Fruit fly (Drosophila melanogaster) whole organism, embryonic: ENCODE results near the gene CG34425.
A peak's percentile ranks its signal among the peaks of the same experiment; 100 is the strongest.

ENCODE experiments used
- Atf6 ChIP-seq: fragments of 200-800 bp; sonication (Bioruptor generic); IDR thresholded peaks from 2 replicates; pipeline ENCODE4 v1.3.6; 2022; ENCODE audit warnings: missing biosample characterization, missing genetic modification characterization
- BtbVII ChIP-seq: fragments of 200-800 bp; sonication (Bioruptor generic); optimal IDR thresholded peaks from 3 replicates; lab custom pipeline; 2017; ENCODE audit warnings: missing biosample characterization, mild to moderate bottlenecking, missing genetic modification characterization
- CG12299 ChIP-seq: fragments of 200-800 bp; sonication (Bioruptor generic); optimal IDR thresholded peaks from 2 replicates; lab custom pipeline; 2018; ENCODE audit warnings: missing biosample characterization, mild to moderate bottlenecking, missing genetic modification characterization
- CG14710 ChIP-seq: fragments of 200-800 bp; sonication (Bioruptor generic); optimal IDR thresholded peaks from 3 replicates; lab custom pipeline; 2019; ENCODE audit warnings: missing biosample characterization, mild to moderate bottlenecking, missing genetic modification characterization, moderate library complexity
- CG15269 ChIP-seq: fragments of 200-800 bp; sonication (Bioruptor generic); optimal IDR thresholded peaks from 2 replicates; lab custom pipeline; 2018; ENCODE audit warnings: missing biosample characterization, mild to moderate bottlenecking, missing genetic modification characterization, moderate library complexity
- CG15479 ChIP-seq: fragments of 200-800 bp; sonication (Bioruptor generic); optimal IDR thresholded peaks from 3 replicates; lab custom pipeline; 2019; ENCODE audit warnings: missing biosample characterization, mild to moderate bottlenecking, missing genetic modification characterization, moderate library complexity
- CG17359 ChIP-seq: fragments of 200-800 bp; sonication (Bioruptor generic); optimal IDR thresholded peaks from 3 replicates; lab custom pipeline; 2018; ENCODE audit warnings: missing biosample characterization, mild to moderate bottlenecking, missing genetic modification characterization, moderate library complexity
- CG18599 ChIP-seq: fragments of 200-800 bp; sonication (Bioruptor generic); optimal IDR thresholded peaks from 3 replicates; lab custom pipeline; 2017; ENCODE audit warnings: missing biosample characterization, missing genetic modification characterization, mild to moderate bottlenecking, moderate library complexity, missing genetic modification reagents
- CG18764 ChIP-seq: fragments of 200-800 bp; sonication (Bioruptor generic); optimal IDR thresholded peaks from 3 replicates; lab custom pipeline; 2016; ENCODE audit warnings: missing biosample characterization, missing genetic modification characterization
- CG30431 ChIP-seq: fragments of 200-800 bp; sonication (Bioruptor generic); optimal IDR thresholded peaks from 2 replicates; lab custom pipeline; 2017; ENCODE audit warnings: missing biosample characterization, missing genetic modification characterization
- CG31388 ChIP-seq: fragments of 200-800 bp; sonication (Bioruptor generic); optimal IDR thresholded peaks from 2 replicates; lab custom pipeline; 2016; ENCODE audit warnings: missing biosample characterization, missing genetic modification characterization
- CG3163 ChIP-seq: fragments of 200-800 bp; sonication (Bioruptor generic); optimal IDR thresholded peaks from 3 replicates; lab custom pipeline; 2016; ENCODE audit warnings: missing biosample characterization, missing genetic modification characterization
- CG32767 ChIP-seq: fragments of 200-800 bp; sonication (Bioruptor generic); IDR thresholded peaks from 2 replicates; pipeline ENCODE4 v1.3.6; 2022; ENCODE audit warnings: missing biosample characterization, missing genetic modification characterization
- CG3407 ChIP-seq: fragments of 200-800 bp; sonication (Bioruptor generic); optimal IDR thresholded peaks from 2 replicates; lab custom pipeline; 2018; ENCODE audit warnings: missing biosample characterization, mild to moderate bottlenecking, missing genetic modification characterization
- CG34224 ChIP-seq: fragments of 200-800 bp; sonication (Bioruptor generic); IDR thresholded peaks from 3 replicates; pipeline ENCODE4 v1.3.6; 2022; ENCODE audit warnings: missing biosample characterization, missing genetic modification characterization; ENCODE audit not compliant: partially characterized antibody
- CG5180 ChIP-seq: fragments of 200-800 bp; sonication (Bioruptor generic); optimal IDR thresholded peaks from 3 replicates; lab custom pipeline; 2017; ENCODE audit warnings: missing biosample characterization, missing genetic modification characterization, mild to moderate bottlenecking, moderate library complexity, missing genetic modification reagents
- CG6175 ChIP-seq: fragments of 200-800 bp; sonication (Bioruptor generic); IDR thresholded peaks from 3 replicates; pipeline ENCODE4 v1.3.6; 2022; ENCODE audit warnings: missing biosample characterization, missing genetic modification characterization
- CG6683 ChIP-seq: fragments of 200-800 bp; sonication (Bioruptor generic); optimal IDR thresholded peaks from 2 replicates; lab custom pipeline; 2017; ENCODE audit warnings: missing biosample characterization, mild to moderate bottlenecking, missing genetic modification characterization, missing genetic modification reagents
- CG6689 ChIP-seq: fragments of 200-800 bp; sonication (Bioruptor generic); IDR thresholded peaks from 2 replicates; pipeline ENCODE4 v1.3.6; 2022; ENCODE audit warnings: missing biosample characterization, missing genetic modification characterization
- CG6765 ChIP-seq: fragments of 200-800 bp; sonication (Bioruptor generic); optimal IDR thresholded peaks from 3 replicates; lab custom pipeline; 2017; ENCODE audit warnings: missing biosample characterization, mild to moderate bottlenecking, missing genetic modification characterization
- CG6854 ChIP-seq: fragments of 200-800 bp; sonication (Bioruptor generic); optimal IDR thresholded peaks from 3 replicates; lab custom pipeline; 2017; ENCODE audit warnings: missing biosample characterization, mild to moderate bottlenecking, missing genetic modification characterization
- D19B ChIP-seq: fragments of 200-800 bp; sonication (Bioruptor generic); optimal IDR thresholded peaks from 2 replicates; lab custom pipeline; 2017; ENCODE audit warnings: missing biosample characterization, mild to moderate bottlenecking, missing genetic modification characterization
- Ets65A ChIP-seq: fragments of 200-800 bp; sonication (Bioruptor generic); peaks from one replicate; lab custom pipeline; 2016; ENCODE audit warnings: missing biosample characterization, missing genetic modification characterization
- Hmr ChIP-seq: fragments of 200-800 bp; sonication (Bioruptor generic); optimal IDR thresholded peaks from 3 replicates; lab custom pipeline; 2017; ENCODE audit warnings: mild to moderate bottlenecking, missing biosample characterization, missing genetic modification reagents, missing genetic modification characterization
- Nf-YB ChIP-seq: fragments of 200-800 bp; sonication (Bioruptor generic); optimal IDR thresholded peaks from 3 replicates; lab custom pipeline; 2019; ENCODE audit warnings: missing biosample characterization, mild to moderate bottlenecking, missing genetic modification characterization, moderate library complexity
- Ptx1 ChIP-seq: fragments of 200-800 bp; sonication (Bioruptor generic); IDR thresholded peaks from 2 replicates; pipeline ENCODE4 v1.3.6; 2022; ENCODE audit warnings: missing biosample characterization, missing genetic modification characterization
- Six4 ChIP-seq: fragments of 200-800 bp; sonication (Bioruptor generic); optimal IDR thresholded peaks from 2 replicates; lab custom pipeline; 2016; ENCODE audit warnings: missing biosample characterization, missing genetic modification characterization
- amos ChIP-seq: fragments of 200-800 bp; sonication (Bioruptor generic); IDR thresholded peaks from 2 replicates; pipeline ENCODE4 v1.3.6; 2022; ENCODE audit warnings: missing biosample characterization, missing genetic modification characterization; ENCODE audit not compliant: partially characterized antibody
- chinmo ChIP-seq: fragments of 200-800 bp; sonication (Bioruptor generic); IDR thresholded peaks from 4 replicates; pipeline ENCODE4 v1.3.6; 2022; ENCODE audit warnings: missing biosample characterization, missing genetic modification characterization; ENCODE audit not compliant: partially characterized antibody
- croc ChIP-seq: fragments of 200-800 bp; sonication (Bioruptor generic); conservative IDR thresholded peaks from 3 replicates; pipeline ENCODE4 v1.3.6; 2022; ENCODE audit warnings: missing biosample characterization, missing genetic modification characterization
- dmrt11E ChIP-seq: fragments of 200-800 bp; sonication (Bioruptor generic); optimal IDR thresholded peaks from 3 replicates; lab custom pipeline; 2018; ENCODE audit warnings: missing biosample characterization, mild to moderate bottlenecking, missing genetic modification characterization, moderate library complexity
- ems ChIP-seq: fragments of 200-800 bp; sonication (Bioruptor generic); optimal IDR thresholded peaks from 3 replicates; lab custom pipeline; 2016; ENCODE audit warnings: missing biosample characterization, missing genetic modification characterization
- fru ChIP-seq: fragments of >200 bp; optimal IDR thresholded peaks from 2 replicates; lab custom pipeline; 2017
- grn ChIP-seq: fragments of 200-800 bp; sonication (Bioruptor generic); optimal IDR thresholded peaks from 3 replicates; lab custom pipeline; 2017; ENCODE audit warnings: missing biosample characterization, missing genetic modification characterization
- kah ChIP-seq: fragments of 200-800 bp; sonication (Bioruptor generic); optimal IDR thresholded peaks from 2 replicates; lab custom pipeline; 2018; ENCODE audit warnings: missing biosample characterization, mild to moderate bottlenecking, missing genetic modification characterization
- mirr ChIP-seq: fragments of 200-800 bp; sonication (Bioruptor generic); optimal IDR thresholded peaks from 3 replicates; lab custom pipeline; 2018; ENCODE audit warnings: missing biosample characterization, mild to moderate bottlenecking, missing genetic modification characterization
- nerfin-1 ChIP-seq: fragments of 200-800 bp; sonication (Bioruptor generic); optimal IDR thresholded peaks from 3 replicates; lab custom pipeline; 2019; ENCODE audit warnings: missing biosample characterization, mild to moderate bottlenecking, missing genetic modification characterization, moderate library complexity
- oc ChIP-seq: fragments of 200-800 bp; sonication (Bioruptor generic); optimal IDR thresholded peaks from 2 replicates; lab custom pipeline; 2018; ENCODE audit warnings: missing biosample characterization, mild to moderate bottlenecking, missing genetic modification characterization, moderate library complexity
- p53 ChIP-seq: fragments of 200-800 bp; sonication (Bioruptor generic); optimal IDR thresholded peaks from 2 replicates; lab custom pipeline; 2016; ENCODE audit warnings: missing biosample characterization, missing genetic modification characterization
- pfk ChIP-seq: fragments of 200-800 bp; sonication (Bioruptor generic); optimal IDR thresholded peaks from 2 replicates; lab custom pipeline; 2018; ENCODE audit warnings: missing biosample characterization, mild to moderate bottlenecking, missing genetic modification characterization, moderate library complexity
- phol ChIP-seq: fragments of 200-800 bp; sonication (Bioruptor generic); optimal IDR thresholded peaks from 3 replicates; lab custom pipeline; 2018; ENCODE audit warnings: missing biosample characterization, mild to moderate bottlenecking, missing genetic modification characterization, moderate library complexity
- prd ChIP-seq, 3 experiments: fragments of >200 bp in 2 of 3; fragments of 200-800 bp in 1 of 3; sonication (Bioruptor generic) in 1 of 3; optimal IDR thresholded peaks in 2 of 3; IDR thresholded peaks in 1 of 3; 2 replicates in 2 of 3; 3 replicates in 1 of 3; pipeline versions ENCODE4 v1.3.6 to Lab custom; 2017 to 2022; ENCODE audit warnings: missing biosample characterization in 1 of 3, missing genetic modification characterization in 1 of 3
- pros ChIP-seq: fragments of 200-800 bp; sonication (Bioruptor generic); optimal IDR thresholded peaks from 3 replicates; lab custom pipeline; 2019; ENCODE audit warnings: missing biosample characterization, mild to moderate bottlenecking, missing genetic modification characterization, moderate library complexity
- pum ChIP-seq: fragments of 200-800 bp; sonication (Bioruptor generic); optimal IDR thresholded peaks from 2 replicates; lab custom pipeline; 2016; ENCODE audit warnings: missing biosample characterization, missing genetic modification characterization
- sisA ChIP-seq: fragments of 200-800 bp; sonication (Bioruptor generic); IDR thresholded peaks from 2 replicates; pipeline ENCODE4 v1.3.6; 2022; ENCODE audit warnings: missing biosample characterization, missing genetic modification characterization
- stwl ChIP-seq: fragments of 200-800 bp; sonication (Bioruptor generic); optimal IDR thresholded peaks from 3 replicates; lab custom pipeline; 2018; ENCODE audit warnings: missing biosample characterization, mild to moderate bottlenecking, missing genetic modification characterization, moderate library complexity
- tll ChIP-seq, 2 experiments: fragments of 200-800 bp in 1 of 2; fragments of >200 bp in 1 of 2; sonication (Bioruptor generic) in 1 of 2; optimal IDR thresholded peaks; 2 replicates each; lab custom pipeline; 2017 to 2019; ENCODE audit warnings: missing biosample characterization in 2 of 2, missing genetic modification characterization in 2 of 2, mild to moderate bottlenecking in 1 of 2, moderate library complexity in 1 of 2
- zen2 ChIP-seq: fragments of 200-800 bp; sonication (Bioruptor generic); IDR thresholded peaks from 3 replicates; pipeline ENCODE4 v1.3.6; 2022; ENCODE audit warnings: missing biosample characterization, missing genetic modification characterization; ENCODE audit not compliant: partially characterized antibody

Gene CG34425

DNA sequence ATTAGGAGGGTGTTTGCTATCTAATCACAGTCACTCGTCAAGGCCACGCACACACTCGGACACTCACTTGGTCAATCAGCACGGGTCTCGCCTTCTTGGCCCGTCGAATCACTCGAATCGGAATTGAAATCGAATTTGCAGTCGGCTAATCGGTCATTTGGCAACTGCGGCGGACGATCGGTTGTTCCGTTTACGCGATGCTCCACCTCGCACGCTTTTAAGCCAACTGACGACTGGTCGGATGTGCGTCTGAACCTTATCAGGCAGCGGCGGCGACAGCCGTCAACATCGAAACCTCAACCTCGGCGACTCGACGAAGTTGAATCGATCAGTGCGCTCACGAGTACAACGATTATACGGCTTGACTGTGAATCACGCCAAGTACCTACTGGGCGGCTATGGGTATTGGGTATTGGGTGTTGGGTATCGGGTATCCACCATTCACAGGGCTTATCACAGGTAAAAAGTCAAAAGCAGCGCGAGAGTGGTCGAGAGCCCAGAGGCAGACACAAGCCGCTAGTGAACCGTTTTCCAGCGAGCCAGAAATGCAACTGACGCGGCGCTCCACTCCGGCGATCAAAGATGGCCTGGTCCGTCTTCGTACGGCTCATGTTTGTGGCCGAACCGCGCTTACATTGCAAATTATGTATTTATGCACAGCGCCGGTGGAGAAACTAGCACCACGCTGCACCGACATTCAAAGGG, 35.0 kb downstream of the CG34425 start (continued):
- TF ChIP-seq stwl (no peak), nerfin-1 (tag; lab: Kevin White, UChicago) (no peak), Atf6 (GFP tag; lab: Robert Waterston, UW) (peak; percentile 50; the same call in 1 of the 2 replicates), CG34224 (GFP tag; lab: Robert Waterston, UW) (peak; percentile 29; the same call in 1 of the 3 replicates), CG15479 (no peak), Ptx1 (GFP tag; lab: Robert Waterston, UW) (0 out of 2 replicates have a peak, but pooled peaks have one; percentile 21), croc (GFP tag; lab: Robert Waterston, UW) (no peak), CG3163 (GFP tag; lab: Kevin White, UChicago) (peak; percentile 34), ems (no peak), CG31388 (no peak), tll (GFP tag; optimal IDR thresholded peaks at IDR 0.05; lab: Kevin White, UChicago) (no peak), Nf-YB (no peak), CG3407 (GFP tag; lab: Kevin White, UChicago) (no peak), Ets65A (GFP tag; lab: Kevin White, UChicago) (peak; percentile 76), CG6854 (GFP tag; lab: Kevin White, UChicago) (peak; percentile 36), BtbVII (GFP tag; lab: Kevin White, UChicago) (peak; percentile 12), Six4 (no peak), D19B (GFP tag; lab: Kevin White, UChicago) (no peak), pros (no peak), CG30431 (GFP tag; lab: Kevin White, UChicago) (no peak), CG18599 (GFP tag; lab: Kevin White, UChicago) (peak; percentile 43), grn (peak; percentile 73), CG18764 (GFP tag; lab: Kevin White, UChicago) (no peak), kah (GFP tag; lab: Kevin White, UChicago) (no peak), sisA (GFP tag; lab: Robert Waterston, UW) (no peak), pum (GFP tag; lab: Kevin White, UChicago) (no peak), pfk (GFP tag; lab: Kevin White, UChicago) (no peak), CG17359 (tag; lab: Kevin White, UChicago) (no peak), prd (optimal IDR thresholded peaks at IDR 0.05; lab: Kevin White, UChicago) (no peak), prd (GFP tag; IDR thresholded peaks at IDR 0.05; lab: Robert Waterston, UW) (no peak), CG12299 (tag; lab: Kevin White, UChicago) (no peak), CG6689 (GFP tag; lab: Robert Waterston, UW) (no peak), fru (lab: Kevin White, UChicago) (no peak), phol (tag; lab: Kevin White, UChicago) (no peak), zen2 (GFP tag; lab: Robert Waterston, UW) (0 out of 3 replicates have a peak, but pooled peaks have one; percentile 28), chinmo (GFP tag; lab: Robert Waterston, UW) (peak; percentile 81; the same call in 3 of the 4 replicates), p53 (GFP tag; lab: Kevin White, UChicago) (no peak), amos (peak; percentile 32; the same call in 1 of the 2 replicates), CG14710 (tag; lab: Kevin White, UChicago) (no peak), CG5180 (GFP tag; lab: Kevin White, UChicago) (peak; percentile 63), CG32767 (GFP tag; lab: Robert Waterston, UW) (no peak), Hmr (peak; percentile 28), CG6683 (GFP tag; lab: Kevin White, UChicago) (no peak), mirr (GFP tag; lab: Kevin White, UChicago) (peak; percentile 74), oc (tag; lab: Kevin White, UChicago) (peak; percentile 5), CG6175 (0 out of 3 replicates have a peak, but pooled peaks have one; percentile 56), CG15269 (tag; lab: Kevin White, UChicago) (no peak), CG6765 (peak; percentile 57), dmrt11E (tag; lab: Kevin White, UChicago) (no peak)
